Worm (Caenorhabditis elegans): ENCODE results near the gene F43H9.4.

- no peak for TF ChIP-seq ama-1 (optimal IDR thresholded peaks at IDR 0.05)
- TF ChIP-seq ama-1 (GFP tag; optimal IDR thresholded peaks at IDR 0.05), result no peak
- no peak for TF ChIP-seq snpc-4 (GFP tag; optimal IDR thresholded peaks at IDR 0.05)
- no peak for TF ChIP-seq snpc-4 (tag; optimal IDR thresholded peaks at IDR 0.05)
- TF ChIP-seq nfya-1 (tag; optimal IDR thresholded peaks at IDR 0.05; ENCODE audit: borderline replicate concordance, insufficient read depth), result no peak
- TF ChIP-seq attf-6 (GFP tag; IDR thresholded peaks at IDR 0.05), result no peak
- TF ChIP-seq hmg-20 (GFP tag; IDR thresholded peaks at IDR 0.05), result no peak
- TF ChIP-seq F39B2.1 (GFP tag; IDR thresholded peaks at IDR 0.05), result no peak
- TF ChIP-seq K12H6.12 (tag; optimal IDR thresholded peaks at IDR 0.05), result no peak
These were observed 35.6 kb downstream of the F43H9.4 start, which contains the start of gene str-139 for ce11 chrV:8062074-8062473.
